Worm (Caenorhabditis elegans) whole organism, young adult: Measurements from ENCODE around the gene glb-22.

ENCODE experiments used
- F49E8.2 ChIP-seq: sonication (generic microtip); optimal IDR thresholded peaks from 3 replicates; lab custom pipeline; 2017; ENCODE audit warnings: missing genetic modification characterization, mild to moderate bottlenecking, missing compliant biosample characterization, antibody characterized with exemption, moderate library complexity; ENCODE audit not compliant: insufficient read depth
- F57C9.4 ChIP-seq: sonication (generic microtip); optimal IDR thresholded peaks from 2 replicates; lab custom pipeline; 2017; ENCODE audit warnings: mild to moderate bottlenecking, missing genetic modification characterization, missing compliant biosample characterization
- madf-8 ChIP-seq: fragments of 200-800 bp; sonication (Bioruptor generic); conservative IDR thresholded peaks from 2 replicates; pipeline ENCODE4 v1.3.6; 2022; ENCODE audit warnings: missing genetic modification reagents, missing genetic modification characterization, missing compliant biosample characterization
- snpc-1.1 ChIP-seq: sonication (generic microtip); optimal IDR thresholded peaks from 2 replicates; lab custom pipeline; 2017; ENCODE audit warnings: missing genetic modification characterization, mild to moderate bottlenecking, missing compliant biosample characterization, antibody characterized with exemption, moderate library complexity, missing genotype, missing genetic modification reagents; ENCODE audit not compliant: insufficient read depth

DNA sequence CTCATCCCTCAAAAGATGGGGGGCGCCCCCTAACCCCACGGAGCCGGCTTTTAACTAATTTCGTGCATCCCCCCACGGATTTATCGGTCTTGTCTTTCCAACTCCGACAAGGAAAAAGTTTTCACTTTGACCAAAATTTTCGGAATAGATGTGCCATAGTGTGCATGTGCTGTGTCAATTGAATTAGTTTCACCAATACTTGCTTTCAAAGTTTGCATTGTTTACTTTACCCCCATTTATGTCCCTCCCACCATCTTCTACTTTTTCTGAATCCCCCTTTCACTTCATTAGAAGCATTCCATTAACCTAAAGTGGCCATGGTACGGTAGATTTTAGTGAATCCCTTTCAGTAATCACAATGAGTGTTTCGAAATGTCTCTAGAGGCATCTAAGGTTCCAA is 17.6 kb downstream of the glb-22 start:
- TF ChIP-seq madf-8 (GFP tag; lab: Robert Waterston, UW) (no peak), snpc-1.1 (tag; lab: Kevin White, UChicago) (no peak), F57C9.4 (no peak), F49E8.2 (tag; lab: Kevin White, UChicago) (no peak)
